Worm (Caenorhabditis elegans) whole organism, young adult: ENCODE data around the gene F56D5.2.

Experiments
- B0261.1 ChIP-seq: sonication (generic microtip); optimal IDR thresholded peaks from 2 replicates; lab custom pipeline; 2016; ENCODE audit warnings: mild to moderate bottlenecking, missing genetic modification characterization, moderate library complexity, missing compliant biosample characterization
- B0336.3 ChIP-seq: fragments of 200-800 bp; sonication (Bioruptor generic); IDR thresholded peaks from 2 replicates; pipeline ENCODE4 v1.3.6; 2022; ENCODE audit warnings: missing genetic modification characterization, missing compliant biosample characterization
- C06A6.2 ChIP-seq: fragments of 200-800 bp; sonication (Bioruptor generic); conservative IDR thresholded peaks from 2 replicates; pipeline ENCODE4 v1.3.6; 2022; ENCODE audit warnings: missing genetic modification characterization, missing compliant biosample characterization
- D2030.7 ChIP-seq: fragments of 200-800 bp; sonication (Bioruptor generic); IDR thresholded peaks from 2 replicates; pipeline ENCODE4 v1.3.6; 2022; ENCODE audit warnings: missing genetic modification reagents, missing genetic modification characterization, missing compliant biosample characterization
- F23B12.7 ChIP-seq: sonication (generic microtip); optimal IDR thresholded peaks from 2 replicates; lab custom pipeline; 2017; ENCODE audit warnings: missing genetic modification characterization, mild to moderate bottlenecking, missing compliant biosample characterization, antibody characterized with exemption, moderate library complexity; ENCODE audit not compliant: insufficient read depth
- F52B5.7 ChIP-seq: sonication (generic microtip); optimal IDR thresholded peaks from 2 replicates; lab custom pipeline; 2016; ENCODE audit warnings: mild to moderate bottlenecking, missing genetic modification characterization, missing compliant biosample characterization
- F55B11.4 ChIP-seq: sonication (generic microtip); optimal IDR thresholded peaks from 2 replicates; lab custom pipeline; 2016; ENCODE audit warnings: missing compliant biosample characterization, missing genetic modification characterization, borderline replicate concordance; ENCODE audit not compliant: insufficient read depth
- K12H6.12 ChIP-seq: fragments of 200-800 bp; sonication (Bioruptor generic); optimal IDR thresholded peaks from 2 replicates; lab custom pipeline; 2018; ENCODE audit warnings: mild to moderate bottlenecking, missing genetic modification characterization, missing compliant biosample characterization
- T26A5.8 ChIP-seq: sonication (generic microtip); optimal IDR thresholded peaks from 2 replicates; lab custom pipeline; 2016; ENCODE audit warnings: missing genetic modification characterization, missing compliant biosample characterization
- Y95B8A.8 ChIP-seq: fragments of 200-800 bp; sonication (Bioruptor generic); IDR thresholded peaks from 2 replicates; pipeline ENCODE4 v1.3.6; 2022; ENCODE audit warnings: missing genetic modification reagents, missing genetic modification characterization, missing compliant biosample characterization
- akir-1 ChIP-seq: fragments of 200-800 bp; sonication (Bioruptor generic); optimal IDR thresholded peaks from 2 replicates; lab custom pipeline; 2018; ENCODE audit warnings: mild to moderate bottlenecking, missing genetic modification characterization, moderate library complexity, missing compliant biosample characterization
- ama-1 ChIP-seq, 3 experiments: fragments of 150-350 bp in 1 of 3; sonication (generic microtip) in 2 of 3; optimal IDR thresholded peaks; 2 replicates each; lab custom pipeline; 2014 to 2018; ENCODE audit warnings: missing biosample characterization in 2 of 3, missing genetic modification characterization in 2 of 3, missing genetic modification reagents in 2 of 3
- aptf-3 ChIP-seq: fragments of 200-800 bp; sonication (Bioruptor generic); IDR thresholded peaks from 2 replicates; pipeline ENCODE4 v1.3.6; 2022; ENCODE audit warnings: missing genetic modification characterization, missing compliant biosample characterization
- attf-3 ChIP-seq: fragments of 200-800 bp; sonication (Bioruptor generic); conservative IDR thresholded peaks from 2 replicates; pipeline ENCODE4 v1.3.6; 2022; ENCODE audit warnings: missing genetic modification reagents, missing genetic modification characterization, missing compliant biosample characterization
- bed-2 ChIP-seq: fragments of 200-800 bp; sonication (Bioruptor generic); IDR thresholded peaks from 2 replicates; pipeline ENCODE4 v1.3.6; 2022; ENCODE audit warnings: missing genetic modification reagents, missing genetic modification characterization, missing compliant biosample characterization
- ceh-100 ChIP-seq: fragments of 200-800 bp; sonication (Bioruptor generic); IDR thresholded peaks from 2 replicates; pipeline ENCODE4 v1.3.6; 2022; ENCODE audit warnings: missing genetic modification reagents, missing genetic modification characterization, missing compliant biosample characterization
- chd-7 ChIP-seq: sonication (generic microtip); optimal IDR thresholded peaks from 2 replicates; lab custom pipeline; 2016; ENCODE audit warnings: mild to moderate bottlenecking, missing genetic modification characterization, moderate library complexity, missing compliant biosample characterization
- him-1 ChIP-seq: sonication (generic microtip); optimal IDR thresholded peaks from 2 replicates; lab custom pipeline; 2016; ENCODE audit warnings: missing genotype, missing genetic modification reagents, missing genetic modification characterization, missing compliant biosample characterization
- hlh-12 ChIP-seq: sonication (generic microtip); optimal IDR thresholded peaks from 2 replicates; lab custom pipeline; 2016; ENCODE audit warnings: missing genetic modification characterization, missing compliant biosample characterization
- hlh-26 ChIP-seq: fragments of 200-800 bp; sonication (Bioruptor generic); conservative IDR thresholded peaks from 2 replicates; pipeline ENCODE4 v1.3.6; 2022; ENCODE audit warnings: missing genetic modification reagents, missing genetic modification characterization, missing compliant biosample characterization
- hmg-1.2 ChIP-seq: fragments of 200-800 bp; sonication (Bioruptor generic); IDR thresholded peaks from 2 replicates; pipeline ENCODE4 v1.3.6; 2022; ENCODE audit warnings: missing genetic modification reagents, missing genetic modification characterization, missing compliant biosample characterization
- hrde-1 ChIP-seq: sonication (generic microtip); optimal IDR thresholded peaks from 2 replicates; lab custom pipeline; 2016; ENCODE audit warnings: missing genetic modification characterization, mild to moderate bottlenecking, missing compliant biosample characterization, moderate library complexity, missing genotype, missing genetic modification reagents, borderline replicate concordance
- hsf-1 ChIP-seq: fragments of 200-800 bp; sonication (Bioruptor generic); IDR thresholded peaks from 2 replicates; pipeline ENCODE4 v1.3.6; 2022; ENCODE audit warnings: missing genetic modification reagents, missing genetic modification characterization, missing compliant biosample characterization
- let-526 ChIP-seq: fragments of 200-800 bp; sonication (Bioruptor generic); IDR thresholded peaks from 2 replicates; pipeline ENCODE4 v1.3.6; 2022; ENCODE audit warnings: missing genetic modification reagents, missing genetic modification characterization, missing compliant biosample characterization
- let-607 ChIP-seq, 2 experiments: fragments of 200-800 bp in 1 of 2; sonication (Bioruptor generic) in 1 of 2; sonication (generic microtip) in 1 of 2; optimal IDR thresholded peaks; 2 replicates each; lab custom pipeline; 2016 to 2018; ENCODE audit warnings: mild to moderate bottlenecking in 2 of 2, missing compliant biosample characterization in 2 of 2, missing genetic modification characterization in 2 of 2, moderate library complexity in 2 of 2, missing genotype in 1 of 2
- lin-35 ChIP-seq, 3 experiments: fragments of 150-350 bp in 2 of 3; sonication (generic microtip) in 1 of 3; optimal IDR thresholded peaks; 2 replicates each; lab custom pipeline; 2014 to 2018; ENCODE audit warnings: missing biosample characterization in 3 of 3, missing genetic modification characterization in 3 of 3, missing genetic modification reagents in 3 of 3
- lin-54 ChIP-seq: fragments of 200-800 bp; sonication (Bioruptor generic); optimal IDR thresholded peaks from 2 replicates; lab custom pipeline; 2018; ENCODE audit warnings: mild to moderate bottlenecking, missing genetic modification characterization, missing compliant biosample characterization
- madf-3 ChIP-seq: fragments of 200-800 bp; sonication (Bioruptor generic); IDR thresholded peaks from 2 replicates; pipeline ENCODE4 v1.3.6; 2022; ENCODE audit warnings: missing genetic modification reagents, missing genetic modification characterization, missing compliant biosample characterization
- mcd-1 ChIP-seq: fragments of 200-800 bp; sonication (Bioruptor generic); IDR thresholded peaks from 2 replicates; pipeline ENCODE4 v1.3.6; 2022; ENCODE audit warnings: missing genetic modification reagents, missing genetic modification characterization, missing compliant biosample characterization
- mes-4 ChIP-seq: sonication (generic microtip); optimal IDR thresholded peaks from 2 replicates; lab custom pipeline; 2016; ENCODE audit warnings: missing genotype, missing genetic modification characterization, missing compliant biosample characterization
- mxl-1 ChIP-seq: sonication (generic microtip); optimal IDR thresholded peaks from 2 replicates; lab custom pipeline; 2016; ENCODE audit warnings: missing genetic modification characterization, missing compliant biosample characterization
- nfya-2 ChIP-seq: fragments of 200-800 bp; sonication (Bioruptor generic); IDR thresholded peaks from 2 replicates; pipeline ENCODE4 v1.3.6; 2022; ENCODE audit warnings: missing genetic modification reagents, missing genetic modification characterization, missing compliant biosample characterization
- nhr-27 ChIP-seq: fragments of 200-800 bp; sonication (Bioruptor generic); optimal IDR thresholded peaks from 2 replicates; lab custom pipeline; 2018; ENCODE audit warnings: mild to moderate bottlenecking, missing genetic modification characterization, moderate library complexity, missing compliant biosample characterization
- nhr-90 ChIP-seq: sonication (generic microtip); optimal IDR thresholded peaks from 2 replicates; lab custom pipeline; 2016; ENCODE audit warnings: missing genotype, mild to moderate bottlenecking, missing genetic modification characterization, missing compliant biosample characterization
- pha-4 ChIP-seq: fragments of 150-350 bp; sonication (generic microtip); optimal IDR thresholded peaks from 2 replicates; lab custom pipeline; 2014; ENCODE audit warnings: missing biosample characterization, missing genetic modification reagents, missing genetic modification characterization
- sea-2 ChIP-seq: fragments of 200-800 bp; sonication (Bioruptor generic); IDR thresholded peaks from 2 replicates; pipeline ENCODE4 v1.3.6; 2022; ENCODE audit warnings: missing genetic modification characterization, missing compliant biosample characterization
- snpc-1.1 ChIP-seq: sonication (generic microtip); optimal IDR thresholded peaks from 2 replicates; lab custom pipeline; 2017; ENCODE audit warnings: missing genetic modification characterization, mild to moderate bottlenecking, missing compliant biosample characterization, antibody characterized with exemption, moderate library complexity, missing genotype, missing genetic modification reagents; ENCODE audit not compliant: insufficient read depth
- snpc-1.3 ChIP-seq: sonication (generic microtip); optimal IDR thresholded peaks from 2 replicates; lab custom pipeline; 2017; ENCODE audit warnings: missing genetic modification characterization, mild to moderate bottlenecking, missing compliant biosample characterization, antibody characterized with exemption, moderate library complexity, missing genotype, missing genetic modification reagents; ENCODE audit not compliant: insufficient read depth
- tbp1 ChIP-seq: fragments of 200-800 bp; sonication (Bioruptor generic); optimal IDR thresholded peaks from 2 replicates; lab custom pipeline; 2018; ENCODE audit warnings: mild to moderate bottlenecking, missing genetic modification characterization, missing compliant biosample characterization
- tbx-9 ChIP-seq: sonication (generic microtip); optimal IDR thresholded peaks from 2 replicates; lab custom pipeline; 2016; ENCODE audit warnings: borderline replicate concordance, missing genetic modification characterization, inconsistent platforms, missing compliant biosample characterization
- unc-130 ChIP-seq: sonication (generic microtip); optimal IDR thresholded peaks from 2 replicates; lab custom pipeline; 2016; ENCODE audit warnings: missing genetic modification reagents, missing genetic modification characterization, missing compliant biosample characterization
- unc-62 ChIP-seq: fragments of 150-350 bp; optimal IDR thresholded peaks from 2 replicates; lab custom pipeline; 2014; ENCODE audit warnings: missing biosample characterization, missing genetic modification reagents, missing genetic modification characterization
- ztf-22 ChIP-seq: fragments of 200-800 bp; sonication (Bioruptor generic); optimal IDR thresholded peaks from 2 replicates; lab custom pipeline; 2018; ENCODE audit warnings: mild to moderate bottlenecking, missing genetic modification characterization, moderate library complexity, missing compliant biosample characterization
- ztf-25 ChIP-seq: fragments of 200-800 bp; sonication (Bioruptor generic); IDR thresholded peaks from 2 replicates; pipeline ENCODE4 v1.3.6; 2022; ENCODE audit warnings: missing genetic modification reagents, missing genetic modification characterization, missing compliant biosample characterization
- ztf-26 ChIP-seq: sonication (generic microtip); optimal IDR thresholded peaks from 2 replicates; lab custom pipeline; 2017; ENCODE audit warnings: missing genetic modification characterization, missing compliant biosample characterization
- ztf-3 ChIP-seq: fragments of 200-800 bp; sonication (Bioruptor generic); optimal IDR thresholded peaks from 2 replicates; lab custom pipeline; 2018; ENCODE audit warnings: mild to moderate bottlenecking, missing genetic modification characterization, missing compliant biosample characterization

The F56D5.2 gene

ce11 chrIV:9444417-9445026, 46.1 kb upstream of the F56D5.2 start (continued):
- no peak for TF ChIP-seq mxl-1 (tag; lab: Kevin White, UChicago)
- TF ChIP-seq C06A6.2 = peak; percentile 60; the same call in 1 of the 2 replicates
- no peak for TF ChIP-seq nhr-27
- peak; percentile 18 for TF ChIP-seq F52B5.7 (tag; lab: Kevin White, UChicago)
- TF ChIP-seq nfya-2 (GFP tag; lab: Robert Waterston, UW) = 0 out of 2 replicates have a peak, but pooled peaks have one; percentile 66
- TF ChIP-seq ama-1 (optimal IDR thresholded peaks at IDR 0.05; lab: Kevin White, UChicago) = peak; percentile 98
- TF ChIP-seq ama-1 (GFP tag; optimal IDR thresholded peaks at IDR 0.05; lab: Kevin White, UChicago) = no peak
- TF ChIP-seq ztf-26 (tag; lab: Kevin White, UChicago) = peak; percentile 63
- TF ChIP-seq lin-35 (GFP tag; optimal IDR thresholded peaks at IDR 0.05; lab: Kevin White, UChicago) = peak in 1 of 3 experiments; percentile 81
- no peak for TF ChIP-seq T26A5.8 (tag; lab: Kevin White, UChicago)
- TF ChIP-seq mes-4 = no peak
- peak; percentile 77 for TF ChIP-seq let-526 (GFP tag; lab: Robert Waterston, UW)
- TF ChIP-seq nhr-90 (tag; lab: Kevin White, UChicago) = peak; percentile 42
- peak; percentile 80 for TF ChIP-seq ztf-3
- TF ChIP-seq unc-130 = peak; percentile 48
- no peak for TF ChIP-seq sea-2 (GFP tag; lab: Robert Waterston, UW)
- no peak for TF ChIP-seq akir-1 (GFP tag; lab: Kevin White, UChicago)
- TF ChIP-seq D2030.7 (GFP tag; lab: Robert Waterston, UW) = peak; percentile 96
- peak; percentile 84 for TF ChIP-seq ceh-100 (GFP tag; lab: Robert Waterston, UW)
- peak in 1 of 2 experiments; percentile 66 for TF ChIP-seq let-607 (tag; optimal IDR thresholded peaks at IDR 0.05; lab: Kevin White, UChicago)
- TF ChIP-seq tbp1 (GFP tag; lab: Kevin White, UChicago) = peak; percentile 81
- no peak for TF ChIP-seq aptf-3
- no peak for TF ChIP-seq ztf-22 (GFP tag; lab: Kevin White, UChicago)
- TF ChIP-seq hlh-12 (tag; lab: Kevin White, UChicago) = no peak
- TF ChIP-seq chd-7 (tag; lab: Kevin White, UChicago) = peak; percentile 62
- peak; percentile 81 for TF ChIP-seq him-1
- no peak for TF ChIP-seq hlh-26 (GFP tag; lab: Robert Waterston, UW)
- peak; percentile 39 for TF ChIP-seq B0261.1
- no peak for TF ChIP-seq pha-4 (tag; lab: Kevin White, UChicago)
- TF ChIP-seq ztf-25 = 0 out of 2 replicates have a peak, but pooled peaks have one; percentile 10
- TF ChIP-seq unc-62 (GFP tag; lab: Kevin White, UChicago) = peak; percentile 4
- TF ChIP-seq lin-54 = peak; percentile 83
- TF ChIP-seq tbx-9 = no peak
- TF ChIP-seq bed-2 (GFP tag; lab: Robert Waterston, UW) = 0 out of 2 replicates have a peak, but pooled peaks have one; percentile 11
- TF ChIP-seq attf-3 (GFP tag; lab: Robert Waterston, UW) = peak; percentile 77
- TF ChIP-seq hmg-1.2 (GFP tag; lab: Robert Waterston, UW) = peak; percentile 92
- TF ChIP-seq snpc-1.3 (tag; lab: Kevin White, UChicago) = peak; percentile 91
- peak; percentile 90 for TF ChIP-seq mcd-1
- TF ChIP-seq B0336.3 (GFP tag; lab: Robert Waterston, UW) = peak; percentile 95
- TF ChIP-seq F55B11.4 (tag; lab: Kevin White, UChicago) = no peak
- peak; percentile 97 for TF ChIP-seq snpc-1.1 (tag; lab: Kevin White, UChicago)
- peak; percentile 95 for TF ChIP-seq F23B12.7 (tag; lab: Kevin White, UChicago)
- TF ChIP-seq K12H6.12 (tag; lab: Kevin White, UChicago) = peak; percentile 83
- peak; percentile 57; the same call in 1 of the 2 replicates for TF ChIP-seq hsf-1 (GFP tag; lab: Robert Waterston, UW)
- peak; percentile 75; the same call in 1 of the 2 replicates for TF ChIP-seq Y95B8A.8 (GFP tag; lab: Robert Waterston, UW)
- TF ChIP-seq hrde-1 (tag; lab: Kevin White, UChicago) = peak; percentile 31
- 0 out of 2 replicates have a peak, but pooled peaks have one; percentile 11 for TF ChIP-seq madf-3 (GFP tag; lab: Robert Waterston, UW)
